Worm (Caenorhabditis elegans): ENCODE measurements around the gene srab-1.

DNA sequence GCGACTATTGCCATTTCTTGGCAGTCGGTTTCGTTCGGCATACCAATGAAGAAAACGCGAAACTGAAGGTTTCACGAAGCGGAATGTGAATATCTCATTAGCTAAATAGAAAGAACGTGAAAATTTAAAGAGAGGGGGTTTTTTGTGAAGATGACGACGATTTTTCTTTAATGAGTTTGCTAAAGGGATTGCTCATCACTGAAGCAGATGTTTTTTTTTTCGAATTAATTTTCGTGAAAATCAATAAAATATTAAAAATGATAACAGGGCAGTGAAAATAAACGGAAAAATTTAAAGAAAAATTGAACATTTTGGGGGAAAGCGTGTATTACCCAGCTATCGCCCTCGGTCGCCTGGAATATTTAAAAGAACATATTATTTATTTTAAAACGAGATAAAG, 5.9 kb upstream of the srab-1 start, which contains the start of gene srab-3:
- no peak for TF ChIP-seq ama-1 (optimal IDR thresholded peaks at IDR 0.05)
- no peak for TF ChIP-seq ama-1 (GFP tag; optimal IDR thresholded peaks at IDR 0.05)
- TF ChIP-seq T07F8.4 (tag; optimal IDR thresholded peaks at IDR 0.05), result no peak
- TF ChIP-seq ets-4 (GFP tag; optimal IDR thresholded peaks at IDR 0.05), result no peak

Measured in whole organism, young adult.